Worm (Caenorhabditis elegans) whole organism, L4/young adult: Measurements from ENCODE around the gene M106.7.

Experiments used
- W03F9.2 ChIP-seq: fragments of 150-350 bp; optimal IDR thresholded peaks from 2 replicates; lab custom pipeline; 2014; ENCODE audit warnings: missing biosample characterization, missing genetic modification characterization
- him-1 ChIP-seq: sonication (generic microtip); optimal IDR thresholded peaks from 2 replicates; lab custom pipeline; 2016; ENCODE audit warnings: missing genotype, missing genetic modification reagents, missing genetic modification characterization, missing compliant biosample characterization

ce11 chrII:10870698-10871097, 13.7 kb upstream of the M106.7 start:
- no peak for TF ChIP-seq W03F9.2
- no peak for TF ChIP-seq him-1 (tag; lab: Kevin White, UChicago)
